Worm (Caenorhabditis elegans) whole organism, L4 larva: ENCODE measurements around the gene Y94H6A.12.

Experiments used
- D1046.2 ChIP-seq: fragments of 200-800 bp; sonication (Bioruptor generic); IDR thresholded peaks from 2 replicates; pipeline ENCODE4 v1.3.6; 2022; ENCODE audit warnings: missing genetic modification characterization, missing compliant biosample characterization
- F10B5.3 ChIP-seq: sonication (generic microtip); optimal IDR thresholded peaks from 2 replicates; lab custom pipeline; 2016; ENCODE audit warnings: mild to moderate bottlenecking, missing genetic modification characterization, missing compliant biosample characterization
- F37D6.2 ChIP-seq: sonication (generic microtip); optimal IDR thresholded peaks from 2 replicates; lab custom pipeline; 2016; ENCODE audit warnings: mild to moderate bottlenecking, missing genetic modification characterization, missing compliant biosample characterization
- Y105C5A.15 ChIP-seq: fragments of 200-800 bp; sonication (Bioruptor generic); IDR thresholded peaks from 2 replicates; pipeline ENCODE4 v1.3.6; 2022; ENCODE audit warnings: missing genetic modification characterization, missing compliant biosample characterization
- Y75B8A.6 ChIP-seq: fragments of 200-800 bp; sonication (Bioruptor generic); IDR thresholded peaks from 2 replicates; pipeline ENCODE4 v1.3.6; 2022; ENCODE audit warnings: missing genetic modification reagents, missing genetic modification characterization, missing compliant biosample characterization
- ZK337.2 ChIP-seq: fragments of 200-800 bp; sonication (Bioruptor generic); IDR thresholded peaks from 2 replicates; pipeline ENCODE4 v1.3.6; 2022; ENCODE audit warnings: missing genetic modification reagents, missing genetic modification characterization, missing compliant biosample characterization
- ZK546.5 ChIP-seq, 2 experiments: sonication (generic microtip); optimal IDR thresholded peaks; 2 replicates each; lab custom pipeline; 2017; ENCODE audit warnings: missing biosample characterization in 2 of 2, missing genetic modification characterization in 2 of 2
- aha-1 ChIP-seq: fragments of 150-350 bp; peaks from one replicate; lab custom pipeline; 2014; ENCODE audit warnings: missing biosample characterization, missing genetic modification characterization
- ama-1 ChIP-seq: fragments of 150-350 bp; optimal IDR thresholded peaks from 2 replicates; lab custom pipeline; 2014; ENCODE audit warnings: inconsistent platforms, mixed read lengths
- arid-1 ChIP-seq: fragments of 200-800 bp; sonication (Bioruptor generic); conservative IDR thresholded peaks from 2 replicates; pipeline ENCODE4 v1.3.6; 2022; ENCODE audit warnings: missing genetic modification reagents, missing genetic modification characterization, missing compliant biosample characterization
- ceh-28 ChIP-seq: fragments of 150-350 bp; optimal IDR thresholded peaks from 2 replicates; lab custom pipeline; 2014; ENCODE audit warnings: missing biosample characterization, missing genetic modification reagents, missing genetic modification characterization
- ceh-44 ChIP-seq: fragments of 200-800 bp; sonication (Bioruptor generic); IDR thresholded peaks from 2 replicates; pipeline ENCODE4 v1.3.6; 2022; ENCODE audit warnings: missing genetic modification reagents, missing genetic modification characterization, missing compliant biosample characterization
- ceh-62 ChIP-seq: sonication (generic microtip); optimal IDR thresholded peaks from 2 replicates; lab custom pipeline; 2017; ENCODE audit warnings: missing biosample characterization, missing genetic modification characterization
- ceh-82 ChIP-seq: sonication (generic microtip); optimal IDR thresholded peaks from 2 replicates; lab custom pipeline; 2017; ENCODE audit warnings: missing biosample characterization, missing genetic modification characterization
- cey-2 ChIP-seq: sonication (generic microtip); optimal IDR thresholded peaks from 3 replicates; lab custom pipeline; 2017; ENCODE audit warnings: missing genetic modification characterization, mild to moderate bottlenecking, missing compliant biosample characterization, antibody characterized with exemption, borderline replicate concordance; ENCODE audit not compliant: insufficient read depth
- ctbp-1 ChIP-seq: fragments of 200-800 bp; sonication (Bioruptor generic); IDR thresholded peaks from 2 replicates; pipeline ENCODE4 v1.3.6; 2022; ENCODE audit warnings: missing genetic modification reagents, missing genetic modification characterization, missing compliant biosample characterization
- daf-12 ChIP-seq: fragments of 150-350 bp; optimal IDR thresholded peaks from 2 replicates; lab custom pipeline; 2014; ENCODE audit warnings: missing biosample characterization, missing genetic modification reagents, missing genetic modification characterization
- dmd-6 ChIP-seq: fragments of 200-800 bp; sonication (Bioruptor generic); IDR thresholded peaks from 2 replicates; pipeline ENCODE4 v1.3.6; 2022; ENCODE audit warnings: missing genetic modification reagents, missing genetic modification characterization, missing compliant biosample characterization
- dmd-8 ChIP-seq: fragments of 200-800 bp; sonication (Bioruptor generic); IDR thresholded peaks from 2 replicates; pipeline ENCODE4 v1.3.6; 2022; ENCODE audit warnings: missing genetic modification characterization, missing compliant biosample characterization
- duxl-1 ChIP-seq: sonication (generic microtip); optimal IDR thresholded peaks from 2 replicates; lab custom pipeline; 2016; ENCODE audit warnings: mild to moderate bottlenecking, missing genetic modification characterization, moderate library complexity, missing compliant biosample characterization; ENCODE audit not compliant: poor library complexity
- dve-1 ChIP-seq: sonication (generic microtip); optimal IDR thresholded peaks from 2 replicates; lab custom pipeline; 2017; ENCODE audit warnings: antibody characterized with exemption, mild to moderate bottlenecking, missing genetic modification characterization, missing compliant biosample characterization; ENCODE audit not compliant: insufficient read depth
- fos-1 ChIP-seq: fragments of 150-350 bp; optimal IDR thresholded peaks from 2 replicates; lab custom pipeline; 2014; ENCODE audit warnings: missing biosample characterization, missing genetic modification characterization
- gei-8 ChIP-seq: fragments of 200-800 bp; sonication (Bioruptor generic); optimal IDR thresholded peaks from 2 replicates; lab custom pipeline; 2018; ENCODE audit warnings: mild to moderate bottlenecking, missing genetic modification characterization, missing compliant biosample characterization
- jun-1 ChIP-seq: fragments of 150-350 bp; optimal IDR thresholded peaks from 2 replicates; lab custom pipeline; 2014; ENCODE audit warnings: missing biosample characterization, missing genetic modification reagents, missing genetic modification characterization
- lin-1 ChIP-seq: fragments of 200-800 bp; sonication (Bioruptor generic); IDR thresholded peaks from 2 replicates; pipeline ENCODE4 v1.3.6; 2022; ENCODE audit warnings: missing genetic modification reagents, missing genetic modification characterization, missing compliant biosample characterization
- lin-13 ChIP-seq: fragments of 150-350 bp; optimal IDR thresholded peaks from 2 replicates; lab custom pipeline; 2014; ENCODE audit warnings: missing biosample characterization, missing genetic modification reagents, missing genetic modification characterization
- lin-39 ChIP-seq: fragments of 150-350 bp; optimal IDR thresholded peaks from 2 replicates; lab custom pipeline; 2014; ENCODE audit warnings: missing biosample characterization, missing genetic modification reagents, missing genetic modification characterization
- lir-3 ChIP-seq: sonication (generic microtip); optimal IDR thresholded peaks from 2 replicates; lab custom pipeline; 2016; ENCODE audit warnings: mild to moderate bottlenecking, missing genetic modification characterization, missing compliant biosample characterization
- madf-9 ChIP-seq: fragments of 200-800 bp; sonication (Bioruptor generic); conservative IDR thresholded peaks from 2 replicates; pipeline ENCODE4 v1.3.6; 2022; ENCODE audit warnings: missing genetic modification reagents, missing genetic modification characterization, missing compliant biosample characterization
- mep-1 ChIP-seq: fragments of 150-350 bp; sonication (generic microtip); optimal IDR thresholded peaks from 3 replicates; lab custom pipeline; 2014; ENCODE audit warnings: missing biosample characterization, missing genetic modification characterization
- mxl-2 ChIP-seq: fragments of 200-800 bp; sonication (Bioruptor generic); conservative IDR thresholded peaks from 2 replicates; pipeline ENCODE4 v1.3.6; 2022; ENCODE audit warnings: missing genetic modification reagents, missing genetic modification characterization, missing compliant biosample characterization
- nhr-10 ChIP-seq: fragments of 150-350 bp; optimal IDR thresholded peaks from 2 replicates; lab custom pipeline; 2014; ENCODE audit warnings: missing biosample characterization, missing genetic modification characterization
- nhr-102 ChIP-seq: sonication (generic microtip); optimal IDR thresholded peaks from 2 replicates; lab custom pipeline; 2016; ENCODE audit warnings: mild to moderate bottlenecking, missing genetic modification characterization, moderate library complexity, missing compliant biosample characterization
- nhr-11 ChIP-seq: fragments of 150-350 bp; optimal IDR thresholded peaks from 2 replicates; lab custom pipeline; 2014; ENCODE audit warnings: missing biosample characterization, missing genetic modification characterization
- nhr-237 ChIP-seq: sonication (generic microtip); optimal IDR thresholded peaks from 2 replicates; lab custom pipeline; 2017; ENCODE audit warnings: missing biosample characterization, missing genetic modification characterization
- nhr-25 ChIP-seq: sonication (generic microtip); optimal IDR thresholded peaks from 2 replicates; lab custom pipeline; 2017; ENCODE audit warnings: missing genetic modification characterization, mild to moderate bottlenecking, missing compliant biosample characterization, antibody characterized with exemption, moderate library complexity, borderline replicate concordance; ENCODE audit not compliant: insufficient read depth
- nhr-28 ChIP-seq: fragments of 150-350 bp; optimal IDR thresholded peaks from 2 replicates; lab custom pipeline; 2014; ENCODE audit warnings: missing biosample characterization, missing genetic modification characterization
- nhr-41 ChIP-seq: fragments of 200-800 bp; sonication (Bioruptor generic); IDR thresholded peaks from 2 replicates; pipeline ENCODE4 v1.3.6; 2022; ENCODE audit warnings: missing genetic modification reagents, missing genetic modification characterization, missing compliant biosample characterization
- nhr-6 ChIP-seq: fragments of 150-350 bp; optimal IDR thresholded peaks from 2 replicates; lab custom pipeline; 2014; ENCODE audit warnings: missing biosample characterization, missing genetic modification characterization
- nhr-76 ChIP-seq: fragments of 150-350 bp; optimal IDR thresholded peaks from 2 replicates; lab custom pipeline; 2014; ENCODE audit warnings: missing biosample characterization, missing genetic modification characterization
- pqm-1 ChIP-seq: sonication (generic microtip); optimal IDR thresholded peaks from 2 replicates; lab custom pipeline; 2017; ENCODE audit warnings: missing biosample characterization, missing genetic modification characterization
- rbr-2 ChIP-seq: sonication (generic microtip); optimal IDR thresholded peaks from 2 replicates; lab custom pipeline; 2016; ENCODE audit warnings: missing genotype, missing genetic modification characterization, missing compliant biosample characterization
- saeg-2 ChIP-seq: fragments of 200-800 bp; sonication (Bioruptor generic); IDR thresholded peaks from 2 replicates; pipeline ENCODE4 v1.3.6; 2022; ENCODE audit warnings: missing genetic modification reagents, missing genetic modification characterization, missing compliant biosample characterization
- set-16 ChIP-seq: fragments of 200-800 bp; sonication (Bioruptor generic); IDR thresholded peaks from 2 replicates; pipeline ENCODE4 v1.3.6; 2022; ENCODE audit warnings: missing genetic modification reagents, missing genetic modification characterization, missing compliant biosample characterization
- spr-1 ChIP-seq: sonication (generic microtip); optimal IDR thresholded peaks from 2 replicates; lab custom pipeline; 2016; ENCODE audit warnings: mild to moderate bottlenecking, missing genetic modification characterization, missing compliant biosample characterization
- tra-1 ChIP-seq: fragments of 200-800 bp; sonication (Bioruptor generic); IDR thresholded peaks from 2 replicates; pipeline ENCODE4 v1.3.6; 2022; ENCODE audit warnings: missing genetic modification reagents, missing genetic modification characterization, missing compliant biosample characterization
- unc-130 ChIP-seq: sonication (generic microtip); optimal IDR thresholded peaks from 2 replicates; lab custom pipeline; 2016; ENCODE audit warnings: missing genetic modification reagents, missing genetic modification characterization, missing compliant biosample characterization
- unc-39 ChIP-seq: sonication (generic microtip); optimal IDR thresholded peaks from 2 replicates; lab custom pipeline; 2017; ENCODE audit warnings: missing biosample characterization, missing genetic modification characterization
- vab-7 ChIP-seq: fragments of 200-800 bp; sonication (Bioruptor generic); IDR thresholded peaks from 2 replicates; pipeline ENCODE4 v1.3.6; 2022; ENCODE audit warnings: missing genetic modification reagents, missing genetic modification characterization, missing compliant biosample characterization
- zip-2 ChIP-seq: fragments of 150-350 bp; optimal IDR thresholded peaks from 2 replicates; lab custom pipeline; 2014; ENCODE audit warnings: missing biosample characterization, missing genetic modification characterization
- ztf-11 ChIP-seq: fragments of 150-350 bp; optimal IDR thresholded peaks from 2 replicates; lab custom pipeline; 2014; ENCODE audit warnings: missing biosample characterization, missing genetic modification characterization

Y94H6A.12 gene

ce11 chrIV:2709590-2710201, 3.1 kb downstream of the Y94H6A.12 start:
- TF ChIP-seq mep-1 (tag; lab: Kevin White, UChicago): peak; percentile 92
- TF ChIP-seq ceh-28 (tag; lab: Kevin White, UChicago): no peak
- no peak for TF ChIP-seq nhr-76 (tag; lab: Kevin White, UChicago)
- TF ChIP-seq nhr-28 (tag; lab: Kevin White, UChicago): no peak
- peak; percentile 83; the same call in 1 of the 2 replicates for TF ChIP-seq arid-1 (GFP tag; lab: Robert Waterston, UW)
- no peak for TF ChIP-seq dmd-6
- TF ChIP-seq Y75B8A.6 (GFP tag; lab: Robert Waterston, UW): peak; percentile 84
- TF ChIP-seq ZK546.5 (tag; optimal IDR thresholded peaks at IDR 0.05; lab: Kevin White, UChicago): no peak
- no peak for TF ChIP-seq nhr-10 (tag; lab: Kevin White, UChicago)
- no peak for TF ChIP-seq pqm-1 (tag; lab: Kevin White, UChicago)
- TF ChIP-seq mxl-2 (GFP tag; lab: Robert Waterston, UW): no peak
- no peak for TF ChIP-seq gei-8 (GFP tag; lab: Kevin White, UChicago)
- 0 out of 2 replicates have a peak, but pooled peaks have one; percentile 63 for TF ChIP-seq dmd-8 (GFP tag; lab: Robert Waterston, UW)
- TF ChIP-seq zip-2 (tag; lab: Kevin White, UChicago): no peak
- TF ChIP-seq vab-7 (GFP tag; lab: Robert Waterston, UW): no peak
- TF ChIP-seq nhr-11 (tag; lab: Kevin White, UChicago): no peak
- TF ChIP-seq ZK337.2 (GFP tag; lab: Robert Waterston, UW): no peak
- no peak for TF ChIP-seq cey-2 (tag; lab: Kevin White, UChicago)
- TF ChIP-seq ceh-44 (GFP tag; lab: Robert Waterston, UW): no peak
- TF ChIP-seq tra-1 (GFP tag; lab: Robert Waterston, UW): 0 out of 2 replicates have a peak, but pooled peaks have one; percentile 57
- TF ChIP-seq spr-1: no peak
- no peak for TF ChIP-seq jun-1
- no peak for TF ChIP-seq ztf-11
- peak; percentile 23 for TF ChIP-seq aha-1 (tag; lab: Kevin White, UChicago)
- TF ChIP-seq dve-1 (tag; lab: Kevin White, UChicago): peak; percentile 92
- TF ChIP-seq F10B5.3: no peak
- TF ChIP-seq lin-39 (tag; lab: Kevin White, UChicago): no peak
- no peak for TF ChIP-seq nhr-25 (tag; lab: Kevin White, UChicago)
- TF ChIP-seq rbr-2: no peak
- no peak for TF ChIP-seq unc-39 (tag; lab: Kevin White, UChicago)
- TF ChIP-seq nhr-102 (tag; lab: Kevin White, UChicago): peak; percentile 66
- no peak for TF ChIP-seq daf-12 (tag; lab: Kevin White, UChicago)
- no peak for TF ChIP-seq unc-130
- TF ChIP-seq lir-3 (tag; lab: Kevin White, UChicago): no peak
- peak; percentile 93 for TF ChIP-seq lin-1 (GFP tag; lab: Robert Waterston, UW)
- no peak for TF ChIP-seq nhr-6
- no peak for TF ChIP-seq ceh-62 (tag; lab: Kevin White, UChicago)
- TF ChIP-seq Y105C5A.15: peak; percentile 84
- TF ChIP-seq fos-1 (tag; lab: Kevin White, UChicago): no peak
- no peak for TF ChIP-seq set-16 (GFP tag; lab: Robert Waterston, UW)
- TF ChIP-seq saeg-2 (GFP tag; lab: Robert Waterston, UW): 0 out of 2 replicates have a peak, but pooled peaks have one; percentile 16
- TF ChIP-seq duxl-1 (tag; lab: Kevin White, UChicago): no peak
- no peak for TF ChIP-seq lin-13 (GFP tag; lab: Kevin White, UChicago)
- TF ChIP-seq ama-1 (lab: Kevin White, UChicago): no peak
- TF ChIP-seq ctbp-1 (GFP tag; lab: Robert Waterston, UW): no peak
- peak; percentile 72 for TF ChIP-seq madf-9 (GFP tag; lab: Robert Waterston, UW)
- 0 out of 2 replicates have a peak, but pooled peaks have one; percentile 46 for TF ChIP-seq nhr-41 (GFP tag; lab: Robert Waterston, UW)
- no peak for TF ChIP-seq ceh-82 (tag; lab: Kevin White, UChicago)
- TF ChIP-seq nhr-237: no peak
- TF ChIP-seq D1046.2 (GFP tag; lab: Robert Waterston, UW): 0 out of 2 replicates have a peak, but pooled peaks have one; percentile 37
- TF ChIP-seq F37D6.2 (tag; lab: Kevin White, UChicago): no peak
